Worm (Caenorhabditis elegans): ENCODE measurements around the gene sphr-1.

ce11 chrV:9160224-9160886 is 31.1 kb upstream of the sphr-1 start, which contains the start of gene col-144:
- no peak for TF ChIP-seq ref-1 (GFP tag; conservative IDR thresholded peaks at IDR 0.05)
- no peak for TF ChIP-seq ztf-29 (GFP tag; IDR thresholded peaks at IDR 0.05)
- no peak for TF ChIP-seq ztf-23 (GFP tag; IDR thresholded peaks at IDR 0.05)
- no peak for TF ChIP-seq klf-2 (GFP tag; conservative IDR thresholded peaks at IDR 0.05)
- no peak for TF ChIP-seq T22C8.4 (GFP tag; IDR thresholded peaks at IDR 0.05)
- TF ChIP-seq med-1 (GFP tag; optimal IDR thresholded peaks at IDR 0.05; ENCODE audit: insufficient read depth) = no peak
- no peak for TF ChIP-seq flt-1 (GFP tag; IDR thresholded peaks at IDR 0.05)

All from whole organism, midembryonic.